Worm (Caenorhabditis elegans) whole organism, early embryonic: Measurements from ENCODE around the gene Y97E10AR.1.

ENCODE experiments used
- F13C5.2 ChIP-seq: sonication (generic microtip); optimal IDR thresholded peaks from 2 replicates; lab custom pipeline; 2017; ENCODE audit warnings: mild to moderate bottlenecking, missing genetic modification characterization, inconsistent platforms, missing compliant biosample characterization
- flt-1 ChIP-seq: fragments of 200-800 bp; sonication (Bioruptor generic); IDR thresholded peaks from 2 replicates; pipeline ENCODE4 v1.3.6; 2022; ENCODE audit warnings: missing genetic modification characterization, missing compliant biosample characterization
- scrt-1 ChIP-seq: fragments of 200-800 bp; sonication (Bioruptor generic); IDR thresholded peaks from 2 replicates; pipeline ENCODE4 v1.3.6; 2022; ENCODE audit warnings: missing genetic modification characterization, missing compliant biosample characterization

DNA sequence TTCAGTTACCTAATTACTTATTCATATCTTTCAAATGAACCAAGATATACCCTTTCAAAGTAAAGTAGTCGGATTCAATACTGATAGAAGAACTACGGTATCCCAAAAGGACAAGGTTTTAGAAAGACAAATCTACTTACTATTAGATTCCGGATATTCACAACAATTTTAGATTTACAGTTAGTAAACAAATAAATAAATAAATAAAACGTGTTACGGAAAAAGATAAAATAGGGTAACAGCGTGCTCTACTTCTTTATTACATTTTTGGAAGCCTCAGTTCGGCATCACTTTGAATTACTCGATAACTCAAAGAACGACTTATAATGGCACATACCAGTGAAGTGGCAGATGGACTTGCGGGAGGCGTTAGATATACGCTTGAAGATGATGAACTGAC is 3.7 kb downstream of the Y97E10AR.1 start, which contains the start of gene Y97E10AR.8:
- TF ChIP-seq flt-1 (GFP tag; lab: Robert Waterston, UW): no peak
- no peak for TF ChIP-seq scrt-1 (GFP tag; lab: Robert Waterston, UW)
- no peak for TF ChIP-seq F13C5.2 (tag; lab: Kevin White, UChicago)
